Worm (Caenorhabditis elegans): Measurements from ENCODE around the gene nlp-36.
A peak's percentile ranks its signal among the peaks of the same experiment; 100 is the strongest.

- no peak for TF ChIP-seq bed-1 (GFP tag; IDR thresholded peaks at IDR 0.05)
- no peak for TF ChIP-seq ztf-28 (GFP tag; IDR thresholded peaks at IDR 0.05)
- TF ChIP-seq him-1 (tag; optimal IDR thresholded peaks at IDR 0.05) = no peak
- peak; percentile 82 for TF ChIP-seq efl-1 (GFP tag; optimal IDR thresholded peaks at IDR 0.05)
- TF ChIP-seq hmg-1.2 (GFP tag; IDR thresholded peaks at IDR 0.05) = peak; percentile 33
- TF ChIP-seq lsl-1 (GFP tag; optimal IDR thresholded peaks at IDR 0.05) = peak; percentile 89
- no peak for TF ChIP-seq nfya-1 (tag; optimal IDR thresholded peaks at IDR 0.05; ENCODE audit: borderline replicate concordance, insufficient read depth)
Observed at ce11 chrIII:9504347-9504746, 15.8 kb downstream of the nlp-36 start.
